Worm (Caenorhabditis elegans): ENCODE data around the gene fbxb-102.

ce11 chrII:12471138-12471855 is 11.4 kb upstream of the fbxb-102 start, which contains the start of the genes F15A4.5 and phat-8:
- TF ChIP-seq unc-42 (tag; optimal IDR thresholded peaks at IDR 0.05) = no peak
- TF ChIP-seq ceh-19 (GFP tag; optimal IDR thresholded peaks at IDR 0.05) = no peak
- no peak for TF ChIP-seq pha-4 (tag; optimal IDR thresholded peaks at IDR 0.05)
- no peak for TF ChIP-seq dmd-4 (tag; optimal IDR thresholded peaks at IDR 0.05; ENCODE audit: borderline replicate concordance)
- TF ChIP-seq gmeb-2 (tag; optimal IDR thresholded peaks at IDR 0.05) = no peak
- TF ChIP-seq tbx-2 (tag; optimal IDR thresholded peaks at IDR 0.05) = no peak
- no peak for TF ChIP-seq ref-2 (tag; optimal IDR thresholded peaks at IDR 0.05)
- no peak for TF ChIP-seq ceh-9 (tag; optimal IDR thresholded peaks at IDR 0.05)
- no peak for TF ChIP-seq madf-2 (tag; optimal IDR thresholded peaks at IDR 0.05)
- TF ChIP-seq ceh-30 (tag; optimal IDR thresholded peaks at IDR 0.05) = no peak
- no peak for TF ChIP-seq pha-2 (tag; optimal IDR thresholded peaks at IDR 0.05)
- no peak for TF ChIP-seq tbx-7 (tag; optimal IDR thresholded peaks at IDR 0.05)

Data from whole organism, late embryonic.